Fruit fly (Drosophila melanogaster): ENCODE results near the gene Cftr.

Cftr gene

DNA sequence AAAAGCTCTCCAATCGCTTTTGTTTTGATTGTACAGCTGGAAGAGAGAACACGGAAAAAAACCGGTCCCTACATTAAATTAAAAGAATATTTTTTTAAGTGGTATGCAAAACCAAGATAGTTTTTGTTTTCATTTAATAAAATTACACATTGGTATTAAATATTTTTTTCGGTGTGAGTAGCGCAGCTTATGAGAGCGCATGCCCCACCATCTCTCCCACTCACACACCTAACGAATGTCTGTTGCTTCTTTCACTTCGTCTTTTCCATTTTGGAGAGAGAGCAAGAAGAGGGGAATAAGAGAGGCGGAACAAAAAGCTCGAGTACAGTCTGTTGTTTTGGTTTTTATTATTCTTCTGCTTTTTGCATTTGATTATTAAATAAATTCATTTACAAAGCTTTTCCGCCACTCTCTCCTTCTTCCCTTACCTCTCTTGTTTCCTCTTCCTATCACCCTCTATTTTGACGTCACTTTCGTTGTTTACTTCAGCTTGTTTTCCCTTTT, 28.9 kb upstream of the Cftr start:
- TF ChIP-seq insv (GFP tag; optimal IDR thresholded peaks at IDR 0.05) (peak in 1 of 2 experiments; percentile 72), CTCF (GFP tag; optimal IDR thresholded peaks at IDR 0.05) (peak; percentile 69), Ets97D (GFP tag; optimal IDR thresholded peaks at IDR 0.05) (peak; percentile 88), CG17359 (tag; optimal IDR thresholded peaks at IDR 0.05) (peak; percentile 99), lov (optimal IDR thresholded peaks at IDR 0.05) (no peak), lov (GFP tag; IDR thresholded peaks at IDR 0.05) (peak; percentile 98), CG18599 (GFP tag; optimal IDR thresholded peaks at IDR 0.05) (peak; percentile 99), Gug (GFP tag; IDR thresholded peaks at IDR 0.05) (peak; percentile 94), ken (GFP tag; IDR thresholded peaks at IDR 0.05) (peak; percentile 98), CG7745 (tag; optimal IDR thresholded peaks at IDR 0.05) (peak; percentile 54), HmgZ (tag; optimal IDR thresholded peaks at IDR 0.05) (peak; percentile 99), Hand (GFP tag; optimal IDR thresholded peaks at IDR 0.05) (peak; percentile 98), CG33213 (GFP tag; optimal IDR thresholded peaks at IDR 0.05) (peak; percentile 95), CG10462 (GFP tag; optimal IDR thresholded peaks at IDR 0.05) (peak; percentile 94), cato (GFP tag; optimal IDR thresholded peaks at IDR 0.05; ENCODE audit: borderline replicate concordance) (peak; percentile 90), sc (optimal IDR thresholded peaks at IDR 0.05) (no peak), sc (GFP tag; optimal IDR thresholded peaks at IDR 0.05) (peak; percentile 91), CG7271 (tag; optimal IDR thresholded peaks at IDR 0.05) (peak; percentile 68), corto (GFP tag; optimal IDR thresholded peaks at IDR 0.05) (peak; percentile 99), CG17912 (GFP tag; optimal IDR thresholded peaks at IDR 0.05) (peak; percentile 84), tup (GFP tag; optimal IDR thresholded peaks at IDR 0.05) (peak; percentile 94), D19B (GFP tag; optimal IDR thresholded peaks at IDR 0.05) (peak; percentile 91), CG8281 (tag; optimal IDR thresholded peaks at IDR 0.05) (peak; percentile 89), hkb (optimal IDR thresholded peaks at IDR 0.05) (no peak), hkb (GFP tag; IDR thresholded peaks at IDR 0.05) (peak; percentile 99), CG12299 (tag; optimal IDR thresholded peaks at IDR 0.05) (peak; percentile 97), CG15601 (tag; optimal IDR thresholded peaks at IDR 0.05) (peak; percentile 96), Ptx1 (GFP tag; IDR thresholded peaks at IDR 0.05) (peak; percentile 98), Lpt (GFP tag; optimal IDR thresholded peaks at IDR 0.05) (no peak), bcd (GFP tag; optimal IDR thresholded peaks at IDR 0.05) (peak; percentile 97), CG5953 (GFP tag; IDR thresholded peaks at IDR 0.05) (peak; percentile 99), nom (GFP tag; optimal IDR thresholded peaks at IDR 0.05) (peak; percentile 88), run (tag; optimal IDR thresholded peaks at IDR 0.05) (peak; percentile 97), Nf-YB (GFP tag; optimal IDR thresholded peaks at IDR 0.05) (peak; percentile 86), wor (GFP tag; IDR thresholded peaks at IDR 0.05) (peak; percentile 97), slp2 (GFP tag; optimal IDR thresholded peaks at IDR 0.05) (peak; percentile 93), tgo (GFP tag; IDR thresholded peaks at IDR 0.05) (peak; percentile 98), Xbp1 (GFP tag; optimal IDR thresholded peaks at IDR 0.05) (peak; percentile 98), CG8924 (tag; optimal IDR thresholded peaks at IDR 0.05) (peak; percentile 99), CG2678 (tag; optimal IDR thresholded peaks at IDR 0.05) (peak; percentile 99), wdn (GFP tag; IDR thresholded peaks at IDR 0.05) (peak; percentile 98), CG8290 (GFP tag; optimal IDR thresholded peaks at IDR 0.05) (peak; percentile 90), CG8290 (tag; optimal IDR thresholded peaks at IDR 0.05) (peak; percentile 62 to 92), sna (GFP tag; IDR thresholded peaks at IDR 0.05; ENCODE audit: partially characterized antibody) (no peak), CG13424 (tag; optimal IDR thresholded peaks at IDR 0.05) (peak; percentile 98), lilli (GFP tag; optimal IDR thresholded peaks at IDR 0.05) (peak; percentile 98), CG8359 (GFP tag; optimal IDR thresholded peaks at IDR 0.05; ENCODE audit: borderline replicate concordance) (peak; percentile 79), CG7987 (GFP tag; optimal IDR thresholded peaks at IDR 0.05) (peak; percentile 96), klu (GFP tag; IDR thresholded peaks at IDR 0.05) (peak; percentile 94), CG2202 (tag; optimal IDR thresholded peaks at IDR 0.05) (peak; percentile 92), Hr3 (GFP tag; optimal IDR thresholded peaks at IDR 0.05) (peak; percentile 96), CG31365 (tag; optimal IDR thresholded peaks at IDR 0.05) (peak; percentile 88)
